Worm (Caenorhabditis elegans): ENCODE measurements around the gene C15B12.3.

ce11 chrX:6420681-6421080 lies 46.7 kb downstream of the C15B12.3 start, which contains the start of gene K10C2.12:
- no peak for TF ChIP-seq flt-1 (GFP tag; IDR thresholded peaks at IDR 0.05)
- no peak for TF ChIP-seq ref-1 (GFP tag; conservative IDR thresholded peaks at IDR 0.05)
- no peak for TF ChIP-seq klf-2 (GFP tag; conservative IDR thresholded peaks at IDR 0.05)
- no peak for TF ChIP-seq cog-1 (tag; optimal IDR thresholded peaks at IDR 0.05)

All from whole organism, midembryonic.